ENCODE assay signal across 1 fruit fly cellular context in genomic region chr3R:24278738-24279137, dm6.
TF ChIP-seq lines count a peak whose summit lies in the region.

No protein-coding gene starts in this region.

TF ChIP-seq in whole organism, embryonic, 481 proteins besides CTCF, POLR2A, EP300 and RAD21 (continued from another document):
- TF ChIP-seq lbe (GFP tag; optimal IDR thresholded peaks at IDR 0.05; lab: Kevin White, UChicago) (peak; percentile 50), Tbp (GFP tag; optimal IDR thresholded peaks at IDR 0.05; lab: Kevin White, UChicago) (no peak), B-H1 (GFP tag; IDR thresholded peaks at IDR 0.05; lab: Robert Waterston, UW) (no peak), CHES-1-like (GFP tag; optimal IDR thresholded peaks at IDR 0.05; lab: Kevin White, UChicago) (no peak)
